Worm (Caenorhabditis elegans): Measurements from ENCODE around the gene sor-1.

sor-1 gene

DNA sequence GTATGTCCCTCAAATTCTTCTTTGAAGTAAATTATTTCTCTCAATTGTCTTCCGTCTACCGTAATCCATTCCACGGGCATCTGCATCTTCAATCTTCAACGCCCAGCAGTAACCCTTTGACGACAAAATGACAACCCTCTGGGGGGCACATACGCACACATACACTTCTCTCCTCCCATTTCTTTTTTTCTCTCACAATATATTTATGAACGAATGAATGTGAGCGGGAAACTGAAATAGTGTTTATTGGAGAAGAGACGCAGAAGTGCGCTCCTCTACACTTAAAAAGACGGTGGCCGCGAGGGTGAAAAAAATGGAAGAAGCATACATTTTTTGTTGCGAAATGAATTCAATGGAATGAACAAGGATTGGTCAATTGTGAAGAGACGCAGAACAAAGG, 6.0 kb upstream of the sor-1 start (continued):
- TF ChIP-seq Y56A3A.18 (GFP tag; IDR thresholded peaks at IDR 0.05), result 0 out of 2 replicates have a peak, but pooled peaks have one; percentile 48
- TF ChIP-seq him-1 (tag; optimal IDR thresholded peaks at IDR 0.05), result peak; percentile 6
- TF ChIP-seq C06A6.2 (GFP tag; conservative IDR thresholded peaks at IDR 0.05), result no peak
- no peak for TF ChIP-seq hmg-20 (GFP tag; IDR thresholded peaks at IDR 0.05)
- TF ChIP-seq aptf-3 (GFP tag; IDR thresholded peaks at IDR 0.05), result no peak
- TF ChIP-seq nhr-120 (GFP tag; IDR thresholded peaks at IDR 0.05), result no peak
- no peak for TF ChIP-seq ZK185.1 (tag; optimal IDR thresholded peaks at IDR 0.05; ENCODE audit: poor library complexity, severe bottlenecking)
- no peak for TF ChIP-seq athp-1 (tag; optimal IDR thresholded peaks at IDR 0.05)
- peak; percentile 3 for TF ChIP-seq madf-10 (tag; optimal IDR thresholded peaks at IDR 0.05)
- no peak for TF ChIP-seq ztf-28 (GFP tag; IDR thresholded peaks at IDR 0.05)
- TF ChIP-seq snpc-4 (GFP tag; optimal IDR thresholded peaks at IDR 0.05), result no peak
- TF ChIP-seq snpc-4 (tag; optimal IDR thresholded peaks at IDR 0.05), result peak in 3 of 4 experiments; percentile 2 to 52 (median 18)
- no peak for TF ChIP-seq atf-7 (tag; optimal IDR thresholded peaks at IDR 0.05)
- TF ChIP-seq B0336.3 (GFP tag; IDR thresholded peaks at IDR 0.05), result peak; percentile 47; the same call in 1 of the 2 replicates
- no peak for TF ChIP-seq snpc-3.4 (tag; optimal IDR thresholded peaks at IDR 0.05)
- TF ChIP-seq nhr-90 (tag; optimal IDR thresholded peaks at IDR 0.05), result no peak
- TF ChIP-seq bed-1 (GFP tag; IDR thresholded peaks at IDR 0.05), result no peak
- TF ChIP-seq F57A8.1 (GFP tag; optimal IDR thresholded peaks at IDR 0.05), result no peak
- no peak for TF ChIP-seq nhr-179 (tag; optimal IDR thresholded peaks at IDR 0.05)
- no peak for TF ChIP-seq mes-4 (tag; optimal IDR thresholded peaks at IDR 0.05)
- no peak for TF ChIP-seq F33H1.4 (GFP tag; IDR thresholded peaks at IDR 0.05)
- peak; percentile 37 for TF ChIP-seq tbp1 (GFP tag; optimal IDR thresholded peaks at IDR 0.05)
- 0 out of 2 replicates have a peak, but pooled peaks have one; percentile 43 for TF ChIP-seq nfyb-1 (GFP tag; IDR thresholded peaks at IDR 0.05)
- no peak for TF ChIP-seq repo-1 (tag; optimal IDR thresholded peaks at IDR 0.05)
- no peak for TF ChIP-seq madf-3 (GFP tag; IDR thresholded peaks at IDR 0.05)
- TF ChIP-seq ztf-22 (GFP tag; optimal IDR thresholded peaks at IDR 0.05), result no peak
- TF ChIP-seq madf-8 (GFP tag; conservative IDR thresholded peaks at IDR 0.05), result no peak
- no peak for TF ChIP-seq ama-1 (optimal IDR thresholded peaks at IDR 0.05)
- TF ChIP-seq ama-1 (GFP tag; optimal IDR thresholded peaks at IDR 0.05), result no peak
- TF ChIP-seq F49E8.2 (tag; optimal IDR thresholded peaks at IDR 0.05; ENCODE audit: insufficient read depth), result no peak
- no peak for TF ChIP-seq tlf-1 (GFP tag; optimal IDR thresholded peaks at IDR 0.05)
- no peak for TF ChIP-seq Y95B8A.8 (GFP tag; IDR thresholded peaks at IDR 0.05)
- peak; percentile 23; the same call in 1 of the 2 replicates for TF ChIP-seq egrh-3 (GFP tag; IDR thresholded peaks at IDR 0.05)
- TF ChIP-seq D2030.7 (GFP tag; IDR thresholded peaks at IDR 0.05), result no peak
- TF ChIP-seq lir-1 (GFP tag; conservative IDR thresholded peaks at IDR 0.05), result no peak
- no peak for TF ChIP-seq bed-2 (GFP tag; IDR thresholded peaks at IDR 0.05)
- no peak for TF ChIP-seq zfh-2 (GFP tag; conservative IDR thresholded peaks at IDR 0.05)
- no peak for TF ChIP-seq lsy-27 (tag; optimal IDR thresholded peaks at IDR 0.05; ENCODE audit: borderline replicate concordance, insufficient read depth)
- TF ChIP-seq dpl-1 (GFP tag; optimal IDR thresholded peaks at IDR 0.05), result no peak
- no peak for TF ChIP-seq attf-6 (GFP tag; IDR thresholded peaks at IDR 0.05)
- TF ChIP-seq zim-3 (tag; optimal IDR thresholded peaks at IDR 0.05), result no peak
- TF ChIP-seq ceh-27 (GFP tag; optimal IDR thresholded peaks at IDR 0.05), result peak; percentile 35
- TF ChIP-seq lin-54 (GFP tag; optimal IDR thresholded peaks at IDR 0.05), result peak; percentile 35
- peak; percentile 96 for TF ChIP-seq nhr-80 (tag; optimal IDR thresholded peaks at IDR 0.05)
- TF ChIP-seq ztf-3 (GFP tag; optimal IDR thresholded peaks at IDR 0.05), result no peak
- TF ChIP-seq F57C9.4 (tag; optimal IDR thresholded peaks at IDR 0.05), result no peak
- TF ChIP-seq F37B4.10 (GFP tag; IDR thresholded peaks at IDR 0.05), result no peak
- no peak for TF ChIP-seq F22D6.2 (tag; optimal IDR thresholded peaks at IDR 0.05)
- TF ChIP-seq rpc-1 (optimal IDR thresholded peaks at IDR 0.05), result no peak
- no peak for TF ChIP-seq rpc-1 (tag; optimal IDR thresholded peaks at IDR 0.05)
- no peak for TF ChIP-seq lsl-1 (GFP tag; optimal IDR thresholded peaks at IDR 0.05)
